Worm (Caenorhabditis elegans) whole organism, L4/young adult: Measurements from ENCODE around the gene Y57G7A.11.

Source experiments
- W03F9.2 ChIP-seq: fragments of 150-350 bp; optimal IDR thresholded peaks from 2 replicates; lab custom pipeline; 2014; ENCODE audit warnings: missing biosample characterization, missing genetic modification characterization
- him-1 ChIP-seq: sonication (generic microtip); optimal IDR thresholded peaks from 2 replicates; lab custom pipeline; 2016; ENCODE audit warnings: missing genotype, missing genetic modification reagents, missing genetic modification characterization, missing compliant biosample characterization

ce11 chrII:1325604-1326003 is 48.9 kb upstream of the Y57G7A.11 start:
- TF ChIP-seq W03F9.2 (no peak), him-1 (tag; lab: Kevin White, UChicago) (no peak)
